Worm (Caenorhabditis elegans) whole organism, young adult: ENCODE measurements around the gene F43C11.3.

Source experiments
- F57A8.1 ChIP-seq: fragments of 200-800 bp; sonication (Bioruptor generic); optimal IDR thresholded peaks from 2 replicates; lab custom pipeline; 2018; ENCODE audit warnings: mild to moderate bottlenecking, missing genetic modification characterization, moderate library complexity, missing compliant biosample characterization
- Y95B8A.8 ChIP-seq: fragments of 200-800 bp; sonication (Bioruptor generic); IDR thresholded peaks from 2 replicates; pipeline ENCODE4 v1.3.6; 2022; ENCODE audit warnings: missing genetic modification reagents, missing genetic modification characterization, missing compliant biosample characterization
- ama-1 ChIP-seq, 3 experiments: fragments of 150-350 bp in 1 of 3; sonication (generic microtip) in 2 of 3; optimal IDR thresholded peaks; 2 replicates each; lab custom pipeline; 2014 to 2018; ENCODE audit warnings: missing biosample characterization in 2 of 3, missing genetic modification characterization in 2 of 3, missing genetic modification reagents in 2 of 3
- ceh-40 ChIP-seq: fragments of 200-800 bp; sonication (Bioruptor generic); IDR thresholded peaks from 2 replicates; pipeline ENCODE4 v1.3.6; 2022; ENCODE audit warnings: missing genetic modification characterization, missing compliant biosample characterization
- die-1 ChIP-seq: sonication (generic microtip); optimal IDR thresholded peaks from 2 replicates; lab custom pipeline; 2016; ENCODE audit warnings: missing genotype, mild to moderate bottlenecking, missing genetic modification characterization, missing compliant biosample characterization
- efl-1 ChIP-seq: fragments of 150-350 bp; optimal IDR thresholded peaks from 2 replicates; lab custom pipeline; 2014; ENCODE audit warnings: missing biosample characterization, missing genetic modification reagents, missing genetic modification characterization
- hlh-12 ChIP-seq: sonication (generic microtip); optimal IDR thresholded peaks from 2 replicates; lab custom pipeline; 2016; ENCODE audit warnings: missing genetic modification characterization, missing compliant biosample characterization
- lag-1 ChIP-seq: fragments of 200-800 bp; sonication (Bioruptor generic); IDR thresholded peaks from 2 replicates; pipeline ENCODE4 v1.3.6; 2022; ENCODE audit warnings: missing genetic modification reagents, missing genetic modification characterization, missing compliant biosample characterization
- nhr-179 ChIP-seq: sonication (generic microtip); optimal IDR thresholded peaks from 2 replicates; lab custom pipeline; 2016; ENCODE audit warnings: mild to moderate bottlenecking, missing genetic modification characterization, missing compliant biosample characterization
- unc-62 ChIP-seq: fragments of 150-350 bp; optimal IDR thresholded peaks from 2 replicates; lab custom pipeline; 2014; ENCODE audit warnings: missing biosample characterization, missing genetic modification reagents, missing genetic modification characterization
- xnd-1 ChIP-seq: sonication (generic microtip); optimal IDR thresholded peaks from 2 replicates; lab custom pipeline; 2016; ENCODE audit warnings: missing genotype, missing genetic modification reagents, missing genetic modification characterization, missing compliant biosample characterization
- ztf-6 ChIP-seq: fragments of 200-800 bp; sonication (Bioruptor generic); IDR thresholded peaks from 2 replicates; pipeline ENCODE4 v1.3.6; 2022; ENCODE audit warnings: missing genetic modification reagents, missing genetic modification characterization, missing compliant biosample characterization

DNA sequence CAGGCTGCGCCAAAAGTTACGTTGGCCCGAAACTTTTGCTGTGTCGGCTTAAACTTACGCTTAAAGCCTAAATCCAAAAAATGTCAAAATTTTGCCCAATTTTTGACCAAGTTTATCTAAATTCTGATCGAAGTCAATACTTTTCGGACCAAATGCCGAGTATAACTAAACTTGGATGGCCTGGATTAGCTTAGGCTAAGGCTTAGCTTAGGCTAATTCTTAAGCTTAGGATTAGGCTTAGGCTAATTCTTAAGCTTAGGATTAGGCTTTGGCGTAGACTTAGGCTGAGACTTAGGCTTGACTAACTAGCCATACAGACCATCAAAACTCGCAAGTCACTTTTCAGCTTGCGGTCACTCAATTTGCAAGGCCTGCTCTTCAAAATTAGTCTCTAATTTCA, 16.9 kb upstream of the F43C11.3 start:
- TF ChIP-seq ama-1 (optimal IDR thresholded peaks at IDR 0.05; lab: Kevin White, UChicago), result no peak
- TF ChIP-seq ama-1 (GFP tag; optimal IDR thresholded peaks at IDR 0.05; lab: Kevin White, UChicago), result no peak
- no peak for TF ChIP-seq F57A8.1 (GFP tag; lab: Kevin White, UChicago)
- no peak for TF ChIP-seq nhr-179 (tag; lab: Kevin White, UChicago)
- no peak for TF ChIP-seq ztf-6 (GFP tag; lab: Robert Waterston, UW)
- no peak for TF ChIP-seq lag-1
- TF ChIP-seq die-1 (tag; lab: Kevin White, UChicago), result no peak
- no peak for TF ChIP-seq ceh-40
- TF ChIP-seq hlh-12, result no peak
- TF ChIP-seq efl-1 (GFP tag; lab: Kevin White, UChicago), result no peak
- no peak for TF ChIP-seq unc-62 (GFP tag; lab: Kevin White, UChicago)
- no peak for TF ChIP-seq xnd-1 (tag; lab: Kevin White, UChicago)
- no peak for TF ChIP-seq Y95B8A.8 (GFP tag; lab: Robert Waterston, UW)
